Fruit fly (Drosophila melanogaster) whole organism, pupa: ENCODE results near the gene Slbp.

ENCODE experiments used
- CG32121 ChIP-seq: fragments of 200-800 bp; sonication (Bioruptor generic); IDR thresholded peaks from 2 replicates; pipeline ENCODE4 v1.3.6; 2022; ENCODE audit warnings: missing biosample characterization, missing genetic modification characterization
- Ets98B ChIP-seq: fragments of 200-800 bp; sonication (Bioruptor generic); IDR thresholded peaks from 2 replicates; pipeline ENCODE4 v1.3.6; 2022; ENCODE audit warnings: missing biosample characterization, missing genetic modification characterization

- TF ChIP-seq CG32121 (GFP tag; lab: Robert Waterston, UW) (no peak), Ets98B (GFP tag; lab: Robert Waterston, UW) (no peak)
Measured at dm6 chr3R:29116167-29116725, 36.8 kb downstream of the Slbp start, which contains the start of gene Atg14.
